Fruit fly (Drosophila melanogaster) whole organism, pupa: ENCODE results near the gene lmgA.

ENCODE experiments used
- CG13204 ChIP-seq: fragments of 200-800 bp; sonication (Bioruptor generic); optimal IDR thresholded peaks from 2 replicates; lab custom pipeline; 2018; ENCODE audit warnings: missing biosample characterization, mild to moderate bottlenecking, missing genetic modification characterization, moderate library complexity
- CG15710 ChIP-seq: fragments of 200-800 bp; sonication (Bioruptor generic); optimal IDR thresholded peaks from 2 replicates; lab custom pipeline; 2018; ENCODE audit warnings: missing biosample characterization, mild to moderate bottlenecking, missing genetic modification characterization, moderate library complexity
- CG4496 ChIP-seq: fragments of 200-800 bp; sonication (Bioruptor generic); IDR thresholded peaks from 3 replicates; pipeline ENCODE4 v1.3.6; 2022; ENCODE audit warnings: missing biosample characterization, missing genetic modification characterization
- CG8159 ChIP-seq: fragments of 200-800 bp; sonication (Bioruptor generic); optimal IDR thresholded peaks from 3 replicates; lab custom pipeline; 2018; ENCODE audit warnings: missing biosample characterization, mild to moderate bottlenecking, missing genetic modification characterization, moderate library complexity
- CG8301 ChIP-seq: fragments of 200-800 bp; sonication (Bioruptor generic); optimal IDR thresholded peaks from 2 replicates; lab custom pipeline; 2018; ENCODE audit warnings: missing biosample characterization, mild to moderate bottlenecking, missing genetic modification characterization
- D1 ChIP-seq: fragments of 200-800 bp; sonication (Bioruptor generic); optimal IDR thresholded peaks from 2 replicates; lab custom pipeline; 2018; ENCODE audit warnings: missing biosample characterization, mild to moderate bottlenecking, missing genetic modification characterization, moderate library complexity
- EcR ChIP-seq: fragments of 200-800 bp; sonication (Bioruptor generic); optimal IDR thresholded peaks from 3 replicates; lab custom pipeline; 2019; ENCODE audit warnings: missing biosample characterization, missing genetic modification characterization, mild to moderate bottlenecking, moderate library complexity, missing genetic modification reagents
- Pif1B ChIP-seq: fragments of 200-800 bp; sonication (Bioruptor generic); optimal IDR thresholded peaks from 3 replicates; lab custom pipeline; 2016; ENCODE audit warnings: missing biosample characterization, missing genetic modification characterization
- rn ChIP-seq: fragments of 200-800 bp; sonication (Bioruptor generic); IDR thresholded peaks from 2 replicates; pipeline ENCODE4 v1.3.6; 2022; ENCODE audit warnings: missing biosample characterization, missing genetic modification characterization

- no peak for TF ChIP-seq CG8159 (tag; lab: Kevin White, UChicago)
- no peak for TF ChIP-seq CG8301 (tag; lab: Kevin White, UChicago)
- no peak for TF ChIP-seq CG4496 (GFP tag; lab: Robert Waterston, UW)
- TF ChIP-seq EcR (GFP tag; lab: Kevin White, UChicago), result no peak
- no peak for TF ChIP-seq D1 (tag; lab: Kevin White, UChicago)
- no peak for TF ChIP-seq rn
- no peak for TF ChIP-seq CG15710 (tag; lab: Kevin White, UChicago)
- TF ChIP-seq Pif1B (GFP tag; lab: Kevin White, UChicago), result no peak
- no peak for TF ChIP-seq CG13204 (GFP tag; lab: Kevin White, UChicago)
These were observed 5.6 kb downstream of the lmgA start for dm6 chr2L:8522781-8523180.
